Fruit fly (Drosophila melanogaster): ENCODE data around the gene Gr28b.

The Gr28b gene

DNA sequence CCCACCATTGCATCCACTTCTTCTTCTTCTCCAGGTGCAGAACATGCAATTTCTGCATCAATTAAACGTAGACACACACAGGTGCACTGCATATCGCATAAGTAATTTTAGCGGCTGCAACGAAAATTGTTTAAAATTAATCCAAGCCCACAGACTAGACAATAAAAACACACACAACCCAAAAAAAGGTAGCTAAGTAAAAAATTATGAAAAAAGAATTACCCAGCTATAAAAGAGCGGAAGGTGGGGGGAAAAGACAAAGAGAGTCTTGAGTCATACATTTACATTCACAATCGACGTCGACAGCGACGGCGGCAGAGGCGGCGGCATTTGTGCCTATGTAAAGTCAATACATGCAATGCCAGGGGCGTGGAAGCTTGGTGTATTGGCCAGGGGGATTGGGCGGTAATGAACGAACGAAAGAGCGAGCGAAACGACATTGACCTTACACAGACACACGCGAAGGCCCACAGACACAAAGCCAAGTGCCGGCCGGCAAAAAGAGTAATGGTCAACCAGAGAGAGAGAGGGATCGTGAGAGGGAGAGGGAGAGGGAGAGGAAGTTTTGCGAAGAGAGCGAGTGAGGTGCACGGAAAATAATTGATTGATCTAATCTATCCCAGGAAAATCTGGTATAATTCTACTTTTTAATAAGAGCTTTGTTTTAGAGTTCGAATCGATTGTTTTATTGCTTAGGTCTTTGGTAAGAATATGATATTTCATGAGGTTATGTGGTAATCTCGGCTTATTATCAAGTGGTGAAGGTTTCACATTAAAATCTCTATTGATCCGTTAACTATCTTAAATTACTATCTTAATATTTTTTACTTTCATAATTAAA, 43.7 kb downstream of the Gr28b start (continued):
- peak; percentile 44 for TF ChIP-seq br (GFP tag; optimal IDR thresholded peaks at IDR 0.05)
- no peak for TF ChIP-seq Dfd (GFP tag; optimal IDR thresholded peaks at IDR 0.05)
- no peak for TF ChIP-seq N (GFP tag; optimal IDR thresholded peaks at IDR 0.05)
- peak; percentile 72 for TF ChIP-seq fru (GFP tag; optimal IDR thresholded peaks at IDR 0.05)
- no peak for TF ChIP-seq Myc (optimal IDR thresholded peaks at IDR 0.05)

dm6 chr2L:7411947-7412621, 50.0 kb downstream of the Gr28b start, which contains the start of gene chm:
Gene chm (plus strand): TSS chr2L:7412417.
- TF ChIP-seq Jra (GFP tag; optimal IDR thresholded peaks at IDR 0.05) (no peak), dsf (GFP tag; optimal IDR thresholded peaks at IDR 0.05; ENCODE audit: borderline replicate concordance) (no peak), fru (GFP tag; optimal IDR thresholded peaks at IDR 0.05) (peak; percentile 25), rgr (GFP tag; optimal IDR thresholded peaks at IDR 0.05) (peak; percentile 57), Abd-B (GFP tag; optimal IDR thresholded peaks at IDR 0.05) (no peak), sage (GFP tag; optimal IDR thresholded peaks at IDR 0.05) (no peak), Sp1 (GFP tag; optimal IDR thresholded peaks at IDR 0.05) (peak; percentile 50), tai (GFP tag; optimal IDR thresholded peaks at IDR 0.05) (peak; percentile 70), psq (GFP tag; optimal IDR thresholded peaks at IDR 0.05) (no peak), Myc (optimal IDR thresholded peaks at IDR 0.05) (no peak), Hnf4 (GFP tag; optimal IDR thresholded peaks at IDR 0.05) (peak; percentile 40), Rel (GFP tag; optimal IDR thresholded peaks at IDR 0.05) (no peak), Rel (tag; optimal IDR thresholded peaks at IDR 0.05) (peak; percentile 15), foxo (GFP tag; optimal IDR thresholded peaks at IDR 0.05) (peak in 1 of 2 experiments; percentile 44), Dif (GFP tag; optimal IDR thresholded peaks at IDR 0.05; ENCODE audit: partially characterized antibody) (no peak), GATAd (GFP tag; optimal IDR thresholded peaks at IDR 0.05) (no peak), woc (GFP tag; optimal IDR thresholded peaks at IDR 0.05) (peak; percentile 79), CrebA (GFP tag; optimal IDR thresholded peaks at IDR 0.05; ENCODE audit: borderline replicate concordance) (no peak), Hr83 (GFP tag; optimal IDR thresholded peaks at IDR 0.05; ENCODE audit: poor library complexity, severe bottlenecking) (peak; percentile 80), dl (GFP tag; optimal IDR thresholded peaks at IDR 0.05; ENCODE audit: insufficient read depth in 1 of 2, partially characterized antibody in 2 of 2) (no peak), CG32264 (GFP tag; optimal IDR thresholded peaks at IDR 0.05) (no peak), Dfd (GFP tag; optimal IDR thresholded peaks at IDR 0.05) (no peak), usp (GFP tag; optimal IDR thresholded peaks at IDR 0.05) (no peak), ey (GFP tag; optimal IDR thresholded peaks at IDR 0.05) (peak; percentile 51), CG9705 (GFP tag; optimal IDR thresholded peaks at IDR 0.05) (no peak), brk (GFP tag; optimal IDR thresholded peaks at IDR 0.05) (peak; percentile 49), h (GFP tag; optimal IDR thresholded peaks at IDR 0.05) (peak; percentile 41), N (GFP tag; optimal IDR thresholded peaks at IDR 0.05) (no peak), jim (GFP tag; optimal IDR thresholded peaks at IDR 0.05) (no peak), OdsH (GFP tag; optimal IDR thresholded peaks at IDR 0.05) (no peak), lola (GFP tag; optimal IDR thresholded peaks at IDR 0.05) (no peak), dmrt93B (GFP tag; optimal IDR thresholded peaks at IDR 0.05) (peak; percentile 25), Mio (GFP tag; optimal IDR thresholded peaks at IDR 0.05) (no peak), br (GFP tag; optimal IDR thresholded peaks at IDR 0.05) (peak; percentile 19), pan (optimal IDR thresholded peaks at IDR 0.05) (no peak), sv (GFP tag; optimal IDR thresholded peaks at IDR 0.05) (no peak), Vsx2 (GFP tag; optimal IDR thresholded peaks at IDR 0.05; ENCODE audit: partially characterized antibody) (no peak), HLH106 (tag; optimal IDR thresholded peaks at IDR 0.05) (peak; percentile 54), Hr78 (GFP tag; optimal IDR thresholded peaks at IDR 0.05) (no peak)

Measured in whole organism, wandering third instar larva.